Worm (Caenorhabditis elegans) whole organism, L4/young adult: ENCODE results near the gene let-756.

Experiments used
- W03F9.2 ChIP-seq: fragments of 150-350 bp; optimal IDR thresholded peaks from 2 replicates; lab custom pipeline; 2014; ENCODE audit warnings: missing biosample characterization, missing genetic modification characterization
- dao-5 ChIP-seq: sonication (generic microtip); optimal IDR thresholded peaks from 2 replicates; lab custom pipeline; 2016; ENCODE audit warnings: missing genotype, missing genetic modification characterization, moderate library complexity, missing compliant biosample characterization
- him-1 ChIP-seq: sonication (generic microtip); optimal IDR thresholded peaks from 2 replicates; lab custom pipeline; 2016; ENCODE audit warnings: missing genotype, missing genetic modification reagents, missing genetic modification characterization, missing compliant biosample characterization

Gene let-756

ce11 chrIII:6381584-6382391 lies 25.1 kb upstream of the let-756 start, which contains the start of gene znf-622:
znf-622 (plus strand) TSS chrIII:6381634.
- TF ChIP-seq W03F9.2 (tag; lab: Kevin White, UChicago) (no peak), dao-5 (tag; lab: Kevin White, UChicago) (no peak), him-1 (tag; lab: Kevin White, UChicago) (no peak)

- no peak for TF ChIP-seq W03F9.2 (tag; lab: Kevin White, UChicago)
- TF ChIP-seq him-1 (tag; lab: Kevin White, UChicago), result no peak
- TF ChIP-seq dao-5 (tag; lab: Kevin White, UChicago), result no peak
Observed at ce11 chrIII:6382987-6383602, 23.8 kb upstream of the let-756 start, which contains the start of gene let-716. let-716 (plus strand) TSS chrIII:6383552.

- no peak for TF ChIP-seq dao-5 (tag; lab: Kevin White, UChicago)
Observed at ce11 chrIII:6389533-6389932, 17.4 kb upstream of the let-756 start, which contains the start of gene C16A3.2. C16A3.2 (plus strand) TSS chrIII:6389833.

- TF ChIP-seq W03F9.2 (tag; lab: Kevin White, UChicago), result no peak
- no peak for TF ChIP-seq dao-5 (tag; lab: Kevin White, UChicago)
- no peak for TF ChIP-seq him-1 (tag; lab: Kevin White, UChicago)
Observed at ce11 chrIII:6390644-6391043, 16.3 kb upstream of the let-756 start, which contains the start of gene smrc-1. smrc-1 (plus strand) TSS chrIII:6390944.

ce11 chrIII:6395706-6396232 lies 11.2 kb upstream of the let-756 start, which contains the start of gene oatr-1:
oatr-1 (minus strand) TSS chrIII:6396182.
- TF ChIP-seq W03F9.2 (tag; lab: Kevin White, UChicago) (no peak), him-1 (tag; lab: Kevin White, UChicago) (no peak), dao-5 (tag; lab: Kevin White, UChicago) (no peak)

- TF ChIP-seq dao-5 (tag; lab: Kevin White, UChicago) (no peak), W03F9.2 (tag; lab: Kevin White, UChicago) (no peak), him-1 (tag; lab: Kevin White, UChicago) (no peak)
Observed at ce11 chrIII:6396381-6396780, 10.5 kb upstream of the let-756 start.

- no peak for TF ChIP-seq dao-5 (tag; lab: Kevin White, UChicago)
- no peak for TF ChIP-seq W03F9.2 (tag; lab: Kevin White, UChicago)
- TF ChIP-seq him-1 (tag; lab: Kevin White, UChicago), result no peak
Observed at ce11 chrIII:6398124-6398523, 8.8 kb upstream of the let-756 start.

- no peak for TF ChIP-seq W03F9.2 (tag; lab: Kevin White, UChicago)
- no peak for TF ChIP-seq him-1 (tag; lab: Kevin White, UChicago)
- TF ChIP-seq dao-5 (tag; lab: Kevin White, UChicago), result no peak
Observed at ce11 chrIII:6399424-6399823, 7.5 kb upstream of the let-756 start.

ce11 chrIII:6402346-6402745 lies 4.6 kb upstream of the let-756 start:
- TF ChIP-seq him-1 (tag; lab: Kevin White, UChicago), result no peak
- no peak for TF ChIP-seq W03F9.2 (tag; lab: Kevin White, UChicago)
- TF ChIP-seq dao-5 (tag; lab: Kevin White, UChicago), result no peak

- TF ChIP-seq him-1 (tag; lab: Kevin White, UChicago), result no peak
- TF ChIP-seq W03F9.2 (tag; lab: Kevin White, UChicago), result no peak
- no peak for TF ChIP-seq dao-5 (tag; lab: Kevin White, UChicago)
Observed at ce11 chrIII:6402810-6403209, 4.1 kb upstream of the let-756 start.

ce11 chrIII:6405121-6405520 lies 1.8 kb upstream of the let-756 start:
- TF ChIP-seq him-1 (tag; lab: Kevin White, UChicago) (no peak), W03F9.2 (tag; lab: Kevin White, UChicago) (no peak), dao-5 (tag; lab: Kevin White, UChicago) (no peak)

ce11 chrIII:6411430-6411829 lies 4.5 kb downstream of the let-756 start:
- TF ChIP-seq him-1 (tag; lab: Kevin White, UChicago), result no peak
- no peak for TF ChIP-seq dao-5 (tag; lab: Kevin White, UChicago)
- no peak for TF ChIP-seq W03F9.2 (tag; lab: Kevin White, UChicago)

- TF ChIP-seq him-1 (tag; lab: Kevin White, UChicago) (no peak), dao-5 (tag; lab: Kevin White, UChicago) (no peak), W03F9.2 (tag; lab: Kevin White, UChicago) (no peak)
Observed at ce11 chrIII:6411914-6412313, 5.0 kb downstream of the let-756 start, which contains the start of gene C05D11.5. C05D11.5 (minus strand) TSS chrIII:6412014.
